Fruit fly (Drosophila melanogaster): Measurements from ENCODE around the gene CG3347.

CG3347 gene

DNA sequence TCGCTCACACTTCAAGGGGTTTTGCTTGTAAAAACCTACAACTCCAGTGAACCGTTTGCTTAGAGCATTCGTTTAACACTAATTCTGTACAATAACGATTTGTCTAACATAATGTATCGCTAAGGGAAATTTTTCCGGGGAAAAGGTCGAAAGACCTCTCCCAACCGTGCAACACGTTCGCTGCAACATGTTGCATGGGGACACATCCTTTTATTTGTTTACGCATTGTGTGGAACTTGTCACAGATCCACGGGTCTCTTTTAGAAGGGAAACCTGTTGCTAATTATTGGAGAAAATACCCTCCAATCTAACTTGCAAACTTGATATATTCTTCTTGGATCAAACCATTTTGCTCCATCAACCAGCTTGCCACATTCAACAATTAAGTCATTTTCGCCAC lies 3.6 kb upstream of the CG3347 start:
- TF ChIP-seq GATAd (GFP tag; optimal IDR thresholded peaks at IDR 0.05): no peak
- no peak for TF ChIP-seq Hr83 (GFP tag; optimal IDR thresholded peaks at IDR 0.05; ENCODE audit: poor library complexity, severe bottlenecking)
- no peak for TF ChIP-seq dl (GFP tag; optimal IDR thresholded peaks at IDR 0.05; ENCODE audit: insufficient read depth in 1 of 2, partially characterized antibody in 2 of 2)
- TF ChIP-seq Myc (optimal IDR thresholded peaks at IDR 0.05): no peak
- no peak for TF ChIP-seq Rel (GFP tag; optimal IDR thresholded peaks at IDR 0.05)
- no peak for TF ChIP-seq Rel (tag; optimal IDR thresholded peaks at IDR 0.05)
- TF ChIP-seq lola (GFP tag; optimal IDR thresholded peaks at IDR 0.05): no peak
- TF ChIP-seq tai (GFP tag; optimal IDR thresholded peaks at IDR 0.05): no peak
- TF ChIP-seq psq (GFP tag; optimal IDR thresholded peaks at IDR 0.05): no peak
- TF ChIP-seq OdsH (GFP tag; optimal IDR thresholded peaks at IDR 0.05): no peak
- TF ChIP-seq Hnf4 (GFP tag; optimal IDR thresholded peaks at IDR 0.05): no peak
- TF ChIP-seq woc (GFP tag; optimal IDR thresholded peaks at IDR 0.05): no peak
- no peak for TF ChIP-seq brk (GFP tag; optimal IDR thresholded peaks at IDR 0.05)
- TF ChIP-seq br (GFP tag; optimal IDR thresholded peaks at IDR 0.05): no peak
- no peak for TF ChIP-seq jim (GFP tag; optimal IDR thresholded peaks at IDR 0.05)
- TF ChIP-seq Dfd (GFP tag; optimal IDR thresholded peaks at IDR 0.05): no peak
- TF ChIP-seq Abd-B (GFP tag; optimal IDR thresholded peaks at IDR 0.05): no peak

DNA sequence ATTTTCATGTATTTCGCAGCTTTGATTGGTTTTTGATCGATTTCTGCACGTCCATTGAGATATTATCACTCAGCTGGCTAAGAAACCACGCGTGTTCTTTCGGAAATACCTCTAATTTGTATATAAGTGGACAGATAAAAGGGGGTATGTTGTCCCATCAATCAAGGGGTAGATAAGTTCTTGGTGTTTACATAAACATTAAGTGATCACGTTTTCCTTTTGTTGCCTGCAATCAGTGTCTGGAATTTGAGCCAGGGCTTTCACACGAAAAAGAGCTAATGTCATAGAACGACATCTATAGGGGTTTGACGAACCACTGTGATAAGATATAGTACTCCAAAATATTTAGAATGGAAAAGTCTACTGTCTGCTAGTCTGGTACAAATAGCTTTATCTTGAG lies 9.5 kb downstream of the CG3347 start:
- TF ChIP-seq Myc (optimal IDR thresholded peaks at IDR 0.05): no peak
- TF ChIP-seq Rel (GFP tag; optimal IDR thresholded peaks at IDR 0.05): no peak
- peak; percentile 67 for TF ChIP-seq Rel (tag; optimal IDR thresholded peaks at IDR 0.05)
- no peak for TF ChIP-seq sage (GFP tag; optimal IDR thresholded peaks at IDR 0.05)
- TF ChIP-seq HLH106 (tag; optimal IDR thresholded peaks at IDR 0.05): no peak
- TF ChIP-seq CrebA (GFP tag; optimal IDR thresholded peaks at IDR 0.05; ENCODE audit: borderline replicate concordance): no peak

DNA sequence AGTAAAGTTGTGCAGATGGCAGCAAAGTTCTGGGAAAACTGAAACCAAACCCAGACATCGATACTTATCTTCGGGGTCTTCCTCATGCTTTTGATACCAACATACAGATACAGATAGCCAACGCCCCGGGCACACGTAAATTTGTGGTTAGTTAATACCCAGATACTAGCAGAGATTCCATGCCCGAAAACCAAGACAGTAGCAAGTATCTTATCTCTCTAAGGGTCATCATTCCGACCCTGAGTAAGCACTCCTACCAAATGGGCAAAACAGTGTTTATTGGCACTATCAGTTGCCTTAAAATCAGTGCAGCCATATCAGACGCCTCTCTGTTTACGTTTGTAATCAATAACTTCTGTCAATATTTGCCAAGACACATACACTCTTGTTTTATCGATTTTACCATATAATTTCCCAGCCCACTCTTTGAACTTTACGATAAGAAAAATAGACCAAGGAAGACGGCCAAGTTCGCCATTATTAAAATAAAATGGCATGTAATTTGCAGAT lies 11.3 kb downstream of the CG3347 start, which contains the start of gene OtopLb:
Gene OtopLb (minus strand): TSS at position 51 of the 510 bp plus-strand sequence.
- no peak for TF ChIP-seq GATAd (GFP tag; optimal IDR thresholded peaks at IDR 0.05)
- no peak for TF ChIP-seq Rel (GFP tag; optimal IDR thresholded peaks at IDR 0.05)
- no peak for TF ChIP-seq Rel (tag; optimal IDR thresholded peaks at IDR 0.05)

DNA sequence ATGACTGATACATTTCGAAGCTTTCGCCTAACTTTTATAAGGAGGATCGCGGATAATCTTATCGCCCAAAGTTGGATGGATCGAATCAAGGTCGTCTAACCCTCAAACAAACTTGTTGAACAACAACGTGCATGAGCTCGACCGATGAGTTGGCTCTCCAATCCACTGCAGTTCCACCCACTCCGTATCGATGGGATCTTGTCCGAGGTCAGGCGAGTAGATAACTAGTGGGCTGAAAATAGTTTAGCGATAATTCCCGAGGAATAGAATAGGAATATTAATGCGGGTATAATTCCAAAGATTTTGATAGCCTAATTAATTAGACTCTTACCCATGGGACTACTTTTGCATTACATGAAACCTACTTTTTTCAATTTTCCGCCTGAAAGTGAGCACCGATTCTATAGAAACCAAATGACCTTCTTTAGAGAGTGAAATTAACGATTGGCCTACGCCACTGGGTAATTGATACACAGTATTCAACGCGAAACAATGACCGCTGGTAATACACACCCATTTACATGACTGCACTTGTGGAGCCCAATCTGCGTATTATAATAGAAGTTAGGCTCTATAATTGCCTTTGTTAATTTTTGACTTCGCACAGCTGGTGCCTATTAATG lies 24.6 kb downstream of the CG3347 start:
- TF ChIP-seq Rel (GFP tag; optimal IDR thresholded peaks at IDR 0.05): no peak
- TF ChIP-seq Rel (tag; optimal IDR thresholded peaks at IDR 0.05): no peak
- peak; percentile 6 for TF ChIP-seq CrebA (GFP tag; optimal IDR thresholded peaks at IDR 0.05; ENCODE audit: borderline replicate concordance)

DNA sequence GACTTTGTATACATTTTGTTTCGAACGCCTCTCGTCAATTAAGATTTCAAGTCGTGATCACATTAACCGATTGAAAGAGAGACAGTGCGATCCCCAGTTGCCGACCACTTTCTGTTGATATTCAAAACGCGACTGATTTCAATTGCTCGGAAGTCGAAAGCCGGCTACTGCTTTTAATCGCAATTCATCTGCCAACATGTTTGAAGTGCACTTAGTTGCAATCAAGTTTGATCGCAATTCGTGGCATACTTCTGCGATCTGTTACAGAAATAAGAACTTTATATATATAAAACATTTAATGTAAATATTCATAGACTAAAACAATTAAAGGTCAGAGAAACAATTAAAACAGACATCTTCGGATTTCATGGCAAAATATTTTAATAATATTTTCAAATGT lies 25.3 kb downstream of the CG3347 start, which contains the start of gene CG9664:
Gene CG9664 (minus strand): TSS at position 135 of the 400 bp plus-strand sequence.
- TF ChIP-seq dsf (GFP tag; optimal IDR thresholded peaks at IDR 0.05; ENCODE audit: borderline replicate concordance) (no peak), sage (GFP tag; optimal IDR thresholded peaks at IDR 0.05) (peak; percentile 3)

DNA sequence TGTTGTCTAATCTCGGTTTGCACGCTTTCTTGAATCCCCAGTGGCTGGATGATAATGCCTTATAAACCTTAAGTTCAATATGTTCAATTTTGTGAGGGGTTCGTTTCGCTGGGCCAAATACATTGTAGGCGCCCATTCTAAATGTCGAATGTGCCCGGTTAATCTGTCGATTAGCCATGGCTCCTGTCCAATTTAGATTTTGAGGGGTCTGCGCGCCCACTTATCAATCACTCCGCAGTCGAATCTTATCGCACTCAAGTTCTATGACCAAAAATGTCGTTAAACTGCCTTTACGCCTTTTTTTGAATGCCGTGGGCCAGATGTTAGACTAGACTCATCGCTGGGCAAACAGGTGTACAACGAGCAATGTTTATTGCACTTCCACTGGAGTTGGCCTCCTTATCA lies 28.8 kb downstream of the CG3347 start:
- TF ChIP-seq Sp1 (GFP tag; optimal IDR thresholded peaks at IDR 0.05): no peak
- TF ChIP-seq HLH106 (tag; optimal IDR thresholded peaks at IDR 0.05): no peak
- TF ChIP-seq Hnf4 (GFP tag; optimal IDR thresholded peaks at IDR 0.05): no peak
- no peak for TF ChIP-seq Rel (GFP tag; optimal IDR thresholded peaks at IDR 0.05)
- peak; percentile 1 for TF ChIP-seq Rel (tag; optimal IDR thresholded peaks at IDR 0.05)
- TF ChIP-seq dl (GFP tag; optimal IDR thresholded peaks at IDR 0.05; ENCODE audit: insufficient read depth in 1 of 2, partially characterized antibody in 2 of 2): no peak
- TF ChIP-seq Jra (GFP tag; optimal IDR thresholded peaks at IDR 0.05): no peak
- TF ChIP-seq fru (GFP tag; optimal IDR thresholded peaks at IDR 0.05): no peak
- no peak for TF ChIP-seq OdsH (GFP tag; optimal IDR thresholded peaks at IDR 0.05)
- TF ChIP-seq CrebA (GFP tag; optimal IDR thresholded peaks at IDR 0.05; ENCODE audit: borderline replicate concordance): peak; percentile 39
- TF ChIP-seq psq (GFP tag; optimal IDR thresholded peaks at IDR 0.05): no peak
- TF ChIP-seq usp (GFP tag; optimal IDR thresholded peaks at IDR 0.05): no peak
- TF ChIP-seq h (GFP tag; optimal IDR thresholded peaks at IDR 0.05): peak; percentile 54
- no peak for TF ChIP-seq Hr83 (GFP tag; optimal IDR thresholded peaks at IDR 0.05; ENCODE audit: poor library complexity, severe bottlenecking)
